Fruit fly (Drosophila melanogaster) S2 (cell line): ENCODE results near the gene CG13640.

ENCODE experiments used
- CG8478 ChIP-seq: fragments of >200 bp; optimal IDR thresholded peaks from 2 replicates; lab custom pipeline; 2018
- CTCF ChIP-seq, 2 experiments: fragments of >200 bp; optimal IDR thresholded peaks; 2 replicates each; lab custom pipeline; 2018

- TF ChIP-seq CTCF (optimal IDR thresholded peaks at IDR 0.05; lab: Kevin White, UChicago) (no peak), CG8478 (no peak)
Measured at dm6 chr3R:24890217-24890616, 28.3 kb upstream of the CG13640 start.
